Worm (Caenorhabditis elegans): ENCODE measurements around the gene atf-8.

The atf-8 gene

ce11 chrV:6131100-6131499, 25.7 kb downstream of the atf-8 start, which contains the start of gene exp-2:
Gene exp-2, plus strand, starts transcription at chrV:6131400.
- TF ChIP-seq ceh-30 (tag; optimal IDR thresholded peaks at IDR 0.05) (no peak), sdc-2 (tag; optimal IDR thresholded peaks at IDR 0.05) (no peak), ztf-16 (tag; optimal IDR thresholded peaks at IDR 0.05) (no peak), unc-55 (GFP tag; optimal IDR thresholded peaks at IDR 0.05) (no peak), C38D4.7 (GFP tag; optimal IDR thresholded peaks at IDR 0.05) (no peak), C08G9.2 (tag; optimal IDR thresholded peaks at IDR 0.05) (no peak), ceh-18 (tag; optimal IDR thresholded peaks at IDR 0.05) (no peak), ceh-9 (tag; optimal IDR thresholded peaks at IDR 0.05) (no peak), ceh-24 (tag; optimal IDR thresholded peaks at IDR 0.05) (no peak), ceh-45 (GFP tag; IDR thresholded peaks at IDR 0.05) (no peak), sox-4 (tag; optimal IDR thresholded peaks at IDR 0.05) (no peak), unc-42 (tag; optimal IDR thresholded peaks at IDR 0.05) (no peak), mec-3 (tag; optimal IDR thresholded peaks at IDR 0.05; ENCODE audit: borderline replicate concordance) (no peak), hlh-30 (tag; optimal IDR thresholded peaks at IDR 0.05; ENCODE audit: insufficient read depth) (no peak), ceh-14 (tag; optimal IDR thresholded peaks at IDR 0.05) (no peak), gmeb-2 (tag; optimal IDR thresholded peaks at IDR 0.05) (no peak), madf-2 (tag; optimal IDR thresholded peaks at IDR 0.05) (no peak), hlh-13 (GFP tag; optimal IDR thresholded peaks at IDR 0.05) (no peak)

DNA sequence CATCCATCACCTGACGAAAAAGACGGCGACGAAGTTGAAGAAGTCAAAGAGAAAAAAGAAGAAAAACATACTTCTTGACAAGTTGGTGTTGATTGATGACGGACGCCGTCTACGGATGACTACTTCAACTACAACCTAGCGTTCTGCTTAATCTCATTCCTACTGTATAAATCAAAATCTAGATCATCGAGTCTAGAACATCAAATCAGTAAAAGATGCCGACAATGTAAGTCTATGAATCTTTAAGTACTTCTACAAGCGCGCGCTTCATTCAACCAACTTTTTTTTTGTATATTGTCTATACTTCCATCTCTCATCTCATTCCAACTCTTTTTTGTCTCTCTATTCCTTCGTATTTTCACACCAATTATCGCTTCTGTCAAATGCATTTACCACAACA, 30.0 kb downstream of the atf-8 start:
- TF ChIP-seq sox-2 (GFP tag; IDR thresholded peaks at IDR 0.05) (no peak), dmd-4 (tag; optimal IDR thresholded peaks at IDR 0.05; ENCODE audit: borderline replicate concordance) (no peak), eyg-1 (tag; optimal IDR thresholded peaks at IDR 0.05) (no peak), ceh-24 (tag; optimal IDR thresholded peaks at IDR 0.05) (no peak), dve-1 (tag; optimal IDR thresholded peaks at IDR 0.05) (no peak), elt-2 (tag; optimal IDR thresholded peaks at IDR 0.05) (no peak), hlh-13 (GFP tag; optimal IDR thresholded peaks at IDR 0.05) (no peak), unc-55 (GFP tag; optimal IDR thresholded peaks at IDR 0.05) (no peak), rnt-1 (tag; optimal IDR thresholded peaks at IDR 0.05) (no peak), Y22D7AL.16 (tag; optimal IDR thresholded peaks at IDR 0.05) (no peak), pat-9 (tag; optimal IDR thresholded peaks at IDR 0.05) (no peak), hlh-15 (tag; optimal IDR thresholded peaks at IDR 0.05) (no peak), unc-42 (tag; optimal IDR thresholded peaks at IDR 0.05) (no peak), hlh-30 (tag; optimal IDR thresholded peaks at IDR 0.05; ENCODE audit: insufficient read depth) (no peak), hlh-6 (tag; optimal IDR thresholded peaks at IDR 0.05) (no peak), fax-1 (tag; optimal IDR thresholded peaks at IDR 0.05) (no peak), hlh-8 (tag; optimal IDR thresholded peaks at IDR 0.05) (no peak), mec-3 (tag; optimal IDR thresholded peaks at IDR 0.05; ENCODE audit: borderline replicate concordance) (no peak)

DNA sequence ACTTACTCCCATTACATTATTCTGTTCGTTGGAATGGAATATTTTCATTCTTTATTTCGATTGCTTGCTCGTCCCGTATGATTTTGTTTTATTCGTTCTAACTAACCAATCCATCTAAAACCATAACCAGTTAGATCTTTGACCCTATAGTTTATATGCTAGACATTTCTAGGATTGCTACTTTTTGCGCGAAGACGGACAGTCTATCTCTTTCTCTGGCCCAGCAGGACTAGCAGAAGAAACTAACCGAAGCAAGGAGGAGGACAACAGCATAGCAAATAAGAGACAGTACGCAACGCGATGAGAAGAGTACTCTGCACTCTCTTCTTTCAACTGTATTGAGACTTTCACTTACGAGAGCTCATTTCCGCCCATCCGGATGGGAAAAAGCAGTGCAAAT, 32.8 kb downstream of the atf-8 start:
- TF ChIP-seq ets-4 (tag; optimal IDR thresholded peaks at IDR 0.05) (no peak), fkh-6 (tag; optimal IDR thresholded peaks at IDR 0.05) (no peak), C08G9.2 (tag; optimal IDR thresholded peaks at IDR 0.05) (no peak), K02D7.2 (tag; optimal IDR thresholded peaks at IDR 0.05) (no peak), ceh-30 (tag; optimal IDR thresholded peaks at IDR 0.05) (no peak), madf-2 (tag; optimal IDR thresholded peaks at IDR 0.05) (no peak), che-1 (tag; optimal IDR thresholded peaks at IDR 0.05) (no peak), pha-2 (tag; optimal IDR thresholded peaks at IDR 0.05) (no peak), lin-11 (tag; optimal IDR thresholded peaks at IDR 0.05) (no peak)
